Worm (Caenorhabditis elegans) whole organism, L3 larva: ENCODE measurements around the gene chil-24.
"Not testable (repeated sequence)": the region's sequence is repeated elsewhere in the genome, so short reads cannot be mapped to it uniquely, and the experiment has no call there.

ENCODE experiments used
- nhr-77 ChIP-seq: fragments of 150-350 bp; optimal IDR thresholded peaks from 2 replicates; lab custom pipeline; 2014; ENCODE audit warnings: missing biosample characterization, missing genetic modification characterization
- tbx-2 ChIP-seq: sonication (generic microtip); optimal IDR thresholded peaks from 2 replicates; lab custom pipeline; 2016; ENCODE audit warnings: mild to moderate bottlenecking, missing genetic modification characterization, missing compliant biosample characterization
- unc-39 ChIP-seq: sonication (generic microtip); optimal IDR thresholded peaks from 4 replicates; lab custom pipeline; 2017; ENCODE audit warnings: missing biosample characterization, missing genetic modification characterization
- zag-1 ChIP-seq: fragments of 150-350 bp; optimal IDR thresholded peaks from 2 replicates; lab custom pipeline; 2014; ENCODE audit warnings: missing biosample characterization, missing genetic modification characterization

DNA sequence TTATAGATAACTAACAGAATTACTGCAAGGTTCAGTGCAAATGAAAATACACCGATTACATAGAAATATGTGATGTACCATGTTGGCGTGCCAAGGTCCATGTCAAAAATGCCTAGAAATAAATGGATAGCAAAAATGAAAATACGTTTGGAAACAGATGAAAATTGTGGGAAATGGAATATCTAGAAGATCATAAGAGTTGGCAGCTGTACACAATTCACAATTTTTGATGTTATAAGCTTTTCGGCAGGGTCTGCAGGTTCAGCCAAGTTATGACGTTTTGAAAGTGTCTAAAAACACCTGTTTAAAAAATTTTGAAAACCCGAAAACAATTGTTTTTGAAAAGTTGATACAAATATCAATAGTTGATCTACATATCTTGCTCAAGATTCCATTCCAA is 15.6 kb downstream of the chil-24 start, which contains the start of gene sri-43:
- not testable (repeated sequence) for TF ChIP-seq nhr-77, unc-39, tbx-2, zag-1 (tag; lab: Kevin White, UChicago)
